Worm (Caenorhabditis elegans) whole organism, L4 larva: ENCODE results near the gene dyf-2.
A peak's percentile ranks its signal among the peaks of the same experiment; 100 is the strongest.

Source experiments
- F10B5.3 ChIP-seq: sonication (generic microtip); optimal IDR thresholded peaks from 2 replicates; lab custom pipeline; 2016; ENCODE audit warnings: mild to moderate bottlenecking, missing genetic modification characterization, missing compliant biosample characterization
- F26F4.8 ChIP-seq: fragments of 200-800 bp; sonication (Bioruptor generic); conservative IDR thresholded peaks from 2 replicates; pipeline ENCODE4 v1.3.6; 2022; ENCODE audit warnings: missing genetic modification characterization, missing compliant biosample characterization
- F37D6.2 ChIP-seq: sonication (generic microtip); optimal IDR thresholded peaks from 2 replicates; lab custom pipeline; 2016; ENCODE audit warnings: mild to moderate bottlenecking, missing genetic modification characterization, missing compliant biosample characterization
- T20F7.1 ChIP-seq: fragments of 200-800 bp; sonication (Bioruptor generic); optimal IDR thresholded peaks from 2 replicates; lab custom pipeline; 2018; ENCODE audit warnings: mild to moderate bottlenecking, missing genetic modification characterization, missing compliant biosample characterization
- Y48G9A.11 ChIP-seq: fragments of 200-800 bp; sonication (Bioruptor generic); IDR thresholded peaks from 2 replicates; pipeline ENCODE4 v1.3.6; 2022; ENCODE audit warnings: missing genetic modification reagents, missing genetic modification characterization, missing compliant biosample characterization
- Y5F2A.4 ChIP-seq: fragments of 200-800 bp; sonication (Bioruptor generic); optimal IDR thresholded peaks from 2 replicates; lab custom pipeline; 2018; ENCODE audit warnings: mild to moderate bottlenecking, missing genetic modification characterization, missing compliant biosample characterization
- ZK337.2 ChIP-seq: fragments of 200-800 bp; sonication (Bioruptor generic); IDR thresholded peaks from 2 replicates; pipeline ENCODE4 v1.3.6; 2022; ENCODE audit warnings: missing genetic modification reagents, missing genetic modification characterization, missing compliant biosample characterization
- ZK546.5 ChIP-seq, 2 experiments: sonication (generic microtip); optimal IDR thresholded peaks; 2 replicates each; lab custom pipeline; 2017; ENCODE audit warnings: missing biosample characterization in 2 of 2, missing genetic modification characterization in 2 of 2
- aha-1 ChIP-seq: fragments of 150-350 bp; peaks from one replicate; lab custom pipeline; 2014; ENCODE audit warnings: missing biosample characterization, missing genetic modification characterization
- ama-1 ChIP-seq: fragments of 150-350 bp; optimal IDR thresholded peaks from 2 replicates; lab custom pipeline; 2014; ENCODE audit warnings: inconsistent platforms, mixed read lengths
- arid-1 ChIP-seq: fragments of 200-800 bp; sonication (Bioruptor generic); conservative IDR thresholded peaks from 2 replicates; pipeline ENCODE4 v1.3.6; 2022; ENCODE audit warnings: missing genetic modification reagents, missing genetic modification characterization, missing compliant biosample characterization
- attf-4 ChIP-seq: sonication (generic microtip); optimal IDR thresholded peaks from 3 replicates; lab custom pipeline; 2017; ENCODE audit warnings: missing biosample characterization, missing genetic modification characterization
- ceh-20 ChIP-seq: fragments of 200-800 bp; sonication (Bioruptor generic); IDR thresholded peaks from 2 replicates; pipeline ENCODE4 v1.3.6; 2022; ENCODE audit warnings: missing genetic modification reagents, missing genetic modification characterization, missing compliant biosample characterization
- ces-1 ChIP-seq: fragments of 150-350 bp; sonication (generic microtip); optimal IDR thresholded peaks from 4 replicates; lab custom pipeline; 2014; ENCODE audit warnings: missing biosample characterization, missing genetic modification reagents, missing genetic modification characterization
- cey-2 ChIP-seq: sonication (generic microtip); optimal IDR thresholded peaks from 3 replicates; lab custom pipeline; 2017; ENCODE audit warnings: missing genetic modification characterization, mild to moderate bottlenecking, missing compliant biosample characterization, antibody characterized with exemption, borderline replicate concordance; ENCODE audit not compliant: insufficient read depth
- dpl-1 ChIP-seq: fragments of 150-350 bp; optimal IDR thresholded peaks from 2 replicates; lab custom pipeline; 2014; ENCODE audit warnings: missing biosample characterization, missing genetic modification reagents, missing genetic modification characterization
- egl-43 ChIP-seq: fragments of 200-800 bp; sonication (Bioruptor generic); IDR thresholded peaks from 2 replicates; pipeline ENCODE4 v1.3.6; 2022; ENCODE audit warnings: missing genetic modification reagents, missing genetic modification characterization, missing compliant biosample characterization
- fkh-10 ChIP-seq: fragments of 150-350 bp; optimal IDR thresholded peaks from 2 replicates; lab custom pipeline; 2014; ENCODE audit warnings: missing biosample characterization, missing genetic modification reagents, missing genetic modification characterization
- hif-1 ChIP-seq, 2 experiments: sonication (generic microtip); optimal IDR thresholded peaks; 2 replicates each; lab custom pipeline; 2016 to 2017; ENCODE audit warnings: missing compliant biosample characterization in 2 of 2, missing genetic modification characterization in 2 of 2, missing genetic modification reagents in 2 of 2, missing genotype in 2 of 2, mild to moderate bottlenecking in 1 of 2
- hlh-30 ChIP-seq: sonication (generic microtip); optimal IDR thresholded peaks from 2 replicates; lab custom pipeline; 2017; ENCODE audit warnings: antibody characterized with exemption, mild to moderate bottlenecking, missing genetic modification characterization, missing compliant biosample characterization; ENCODE audit not compliant: insufficient read depth
- lin-29 ChIP-seq: fragments of 200-800 bp; sonication (Bioruptor generic); IDR thresholded peaks from 2 replicates; pipeline ENCODE4 v1.3.6; 2022; ENCODE audit warnings: missing genetic modification reagents, missing genetic modification characterization, missing compliant biosample characterization
- madf-5 ChIP-seq, 2 experiments: fragments of 200-800 bp; sonication (Bioruptor generic); IDR thresholded peaks; 2 replicates each; pipeline ENCODE4 v1.3.6; 2022; ENCODE audit warnings: missing compliant biosample characterization in 2 of 2, missing genetic modification characterization in 2 of 2
- madf-9 ChIP-seq: fragments of 200-800 bp; sonication (Bioruptor generic); conservative IDR thresholded peaks from 2 replicates; pipeline ENCODE4 v1.3.6; 2022; ENCODE audit warnings: missing genetic modification reagents, missing genetic modification characterization, missing compliant biosample characterization
- mdt-29 ChIP-seq: fragments of 200-800 bp; sonication (Bioruptor generic); IDR thresholded peaks from 2 replicates; pipeline ENCODE4 v1.3.6; 2022; ENCODE audit warnings: missing genetic modification reagents, missing genetic modification characterization, missing compliant biosample characterization
- mep-1 ChIP-seq: fragments of 150-350 bp; sonication (generic microtip); optimal IDR thresholded peaks from 3 replicates; lab custom pipeline; 2014; ENCODE audit warnings: missing biosample characterization, missing genetic modification characterization
- mxl-3 ChIP-seq: fragments of 200-800 bp; sonication (Bioruptor generic); optimal IDR thresholded peaks from 2 replicates; lab custom pipeline; 2018; ENCODE audit warnings: mild to moderate bottlenecking, missing genetic modification characterization, missing compliant biosample characterization
- nhr-10 ChIP-seq: fragments of 150-350 bp; optimal IDR thresholded peaks from 2 replicates; lab custom pipeline; 2014; ENCODE audit warnings: missing biosample characterization, missing genetic modification characterization
- nhr-41 ChIP-seq: fragments of 200-800 bp; sonication (Bioruptor generic); IDR thresholded peaks from 2 replicates; pipeline ENCODE4 v1.3.6; 2022; ENCODE audit warnings: missing genetic modification reagents, missing genetic modification characterization, missing compliant biosample characterization
- nhr-42 ChIP-seq: fragments of 200-800 bp; sonication (Bioruptor generic); IDR thresholded peaks from 2 replicates; pipeline ENCODE4 v1.3.6; 2022; ENCODE audit warnings: missing genetic modification characterization, missing compliant biosample characterization
- nhr-48 ChIP-seq: sonication (generic microtip); optimal IDR thresholded peaks from 2 replicates; lab custom pipeline; 2016; ENCODE audit warnings: mild to moderate bottlenecking, missing genetic modification characterization, missing compliant biosample characterization
- php-3 ChIP-seq: fragments of 200-800 bp; sonication (Bioruptor generic); IDR thresholded peaks from 2 replicates; pipeline ENCODE4 v1.3.6; 2022; ENCODE audit warnings: missing genetic modification reagents, missing genetic modification characterization, missing compliant biosample characterization
- sdz-12 ChIP-seq: fragments of 200-800 bp; sonication (Bioruptor generic); optimal IDR thresholded peaks from 2 replicates; lab custom pipeline; 2018; ENCODE audit warnings: mild to moderate bottlenecking, missing genetic modification characterization, missing compliant biosample characterization
- set-16 ChIP-seq: fragments of 200-800 bp; sonication (Bioruptor generic); IDR thresholded peaks from 2 replicates; pipeline ENCODE4 v1.3.6; 2022; ENCODE audit warnings: missing genetic modification reagents, missing genetic modification characterization, missing compliant biosample characterization
- snpc-4 ChIP-seq: fragments of 150-350 bp; optimal IDR thresholded peaks from 2 replicates; lab custom pipeline; 2014; ENCODE audit warnings: missing biosample characterization, missing genetic modification characterization
- spr-1 ChIP-seq: sonication (generic microtip); optimal IDR thresholded peaks from 2 replicates; lab custom pipeline; 2016; ENCODE audit warnings: mild to moderate bottlenecking, missing genetic modification characterization, missing compliant biosample characterization
- tag-97 ChIP-seq: fragments of 200-800 bp; sonication (Bioruptor generic); IDR thresholded peaks from 2 replicates; pipeline ENCODE4 v1.3.6; 2022; ENCODE audit warnings: missing genetic modification characterization, missing compliant biosample characterization
- unc-62 ChIP-seq, 3 experiments: fragments of 150-350 bp in 1 of 3; sonication (generic microtip); optimal IDR thresholded peaks in 2 of 3; peaks in 1 of 3; 1 replicate in 1 of 3; 2 replicates in 2 of 3; lab custom pipeline; 2014 to 2017; ENCODE audit warnings: missing biosample characterization in 3 of 3, missing genetic modification characterization in 3 of 3, missing genetic modification reagents in 3 of 3, missing genotype in 1 of 3
- vab-7 ChIP-seq: fragments of 200-800 bp; sonication (Bioruptor generic); IDR thresholded peaks from 2 replicates; pipeline ENCODE4 v1.3.6; 2022; ENCODE audit warnings: missing genetic modification reagents, missing genetic modification characterization, missing compliant biosample characterization
- zfp-3 ChIP-seq: fragments of 200-800 bp; sonication (Bioruptor generic); conservative IDR thresholded peaks from 2 replicates; pipeline ENCODE4 v1.3.6; 2022; ENCODE audit warnings: missing genetic modification reagents, missing genetic modification characterization, missing compliant biosample characterization
- ztf-7 ChIP-seq: fragments of 150-350 bp; optimal IDR thresholded peaks from 2 replicates; lab custom pipeline; 2014; ENCODE audit warnings: missing biosample characterization, missing genetic modification characterization

The dyf-2 gene

DNA sequence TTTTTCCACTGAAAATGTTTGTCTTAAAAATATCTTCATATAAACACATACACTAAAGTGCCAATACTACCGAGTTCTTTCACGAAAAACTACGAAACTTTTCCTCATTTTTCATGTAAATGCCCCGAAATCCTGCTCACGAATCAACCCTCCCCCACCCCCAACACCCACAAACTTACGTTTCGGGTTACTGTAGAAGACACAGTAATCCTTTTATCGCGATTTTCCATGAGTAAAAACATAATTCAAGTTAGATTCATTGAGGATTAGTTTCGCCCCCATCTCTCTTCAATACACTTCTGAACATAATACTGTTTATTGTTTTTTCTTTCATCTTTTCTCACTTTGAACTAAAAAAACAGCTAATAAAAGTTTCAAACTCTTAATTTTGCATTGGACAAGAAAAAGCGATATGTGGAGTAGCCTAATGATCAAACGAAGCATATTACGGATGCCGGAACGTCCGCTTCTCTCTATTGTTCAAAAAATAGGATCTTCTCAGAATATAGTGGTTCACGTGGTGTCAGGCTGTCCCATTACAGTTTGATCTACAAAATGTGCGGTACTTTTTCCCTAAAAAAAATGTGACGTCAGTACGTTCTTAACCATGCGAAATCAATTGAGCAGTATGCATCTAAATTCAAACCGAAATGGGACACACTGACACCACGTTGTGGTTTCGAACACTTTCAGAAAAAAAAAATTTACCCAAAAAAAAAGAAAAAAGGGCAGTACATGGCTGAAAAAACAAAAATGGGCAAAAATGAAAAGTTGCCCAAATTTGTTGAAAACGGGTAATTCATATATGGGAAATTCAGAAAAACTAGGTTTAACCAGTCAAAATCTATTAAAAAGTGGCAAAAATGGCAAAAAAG is 38.0 kb upstream of the dyf-2 start (continued):
- TF ChIP-seq mdt-29 (GFP tag; lab: Robert Waterston, UW) = no peak
- TF ChIP-seq unc-62 (GFP tag; optimal IDR thresholded peaks at IDR 0.05 in 1 of 2; lab: Kevin White, UChicago) = peak in 1 of 2 experiments; percentile 38
- TF ChIP-seq unc-62 (tag; optimal IDR thresholded peaks at IDR 0.05; lab: Kevin White, UChicago) = no peak
- no peak for TF ChIP-seq nhr-42 (GFP tag; lab: Robert Waterston, UW)
- no peak for TF ChIP-seq F26F4.8 (GFP tag; lab: Robert Waterston, UW)
- no peak for TF ChIP-seq F10B5.3 (tag; lab: Kevin White, UChicago)
- peak; percentile 14 for TF ChIP-seq hlh-30 (tag; lab: Kevin White, UChicago)
- peak; percentile 33 for TF ChIP-seq ama-1 (lab: Kevin White, UChicago)
- TF ChIP-seq, all 104 proteins: peak for 8

DNA sequence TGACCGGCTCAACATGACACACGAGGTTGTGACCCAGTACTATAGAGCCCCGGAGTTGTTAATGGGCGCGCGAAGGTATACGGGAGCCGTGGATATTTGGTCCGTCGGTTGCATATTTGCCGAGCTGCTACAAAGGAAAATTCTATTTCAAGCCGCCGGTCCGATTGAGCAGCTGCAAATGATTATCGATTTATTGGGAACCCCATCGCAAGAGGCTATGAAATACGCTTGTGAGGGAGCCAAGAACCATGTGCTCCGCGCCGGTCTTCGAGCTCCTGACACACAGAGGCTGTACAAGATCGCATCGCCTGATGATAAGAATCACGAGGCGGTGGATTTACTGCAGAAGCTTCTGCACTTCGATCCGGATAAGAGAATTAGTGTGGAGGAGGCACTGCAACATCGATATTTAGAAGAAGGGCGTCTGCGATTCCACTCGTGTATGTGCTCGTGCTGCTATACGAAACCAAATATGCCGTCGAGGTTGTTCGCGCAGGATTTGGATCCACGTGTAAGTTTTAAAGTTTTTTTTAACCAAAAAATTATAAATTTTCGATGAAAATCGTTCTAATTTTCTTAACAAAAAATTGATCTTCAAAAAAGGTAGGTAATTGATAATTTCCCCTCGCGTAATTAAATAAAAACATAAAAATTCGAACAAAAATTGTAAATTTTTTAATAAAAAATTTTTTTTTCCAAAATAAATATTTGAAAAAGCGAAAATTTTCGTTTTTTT is 36.3 kb upstream of the dyf-2 start:
- TF ChIP-seq ztf-7 (tag; lab: Kevin White, UChicago) (no peak), tag-97 (GFP tag; lab: Robert Waterston, UW) (0 out of 2 replicates have a peak, but pooled peaks have one; percentile 36), egl-43 (0 out of 2 replicates have a peak, but pooled peaks have one; percentile 51), aha-1 (tag; lab: Kevin White, UChicago) (peak; percentile 36), mxl-3 (no peak), unc-62 (GFP tag; optimal IDR thresholded peaks at IDR 0.05 in 1 of 2; lab: Kevin White, UChicago) (peak in 1 of 2 experiments; percentile 54), unc-62 (tag; optimal IDR thresholded peaks at IDR 0.05; lab: Kevin White, UChicago) (no peak), set-16 (GFP tag; lab: Robert Waterston, UW) (peak; percentile 18; the same call in 1 of the 2 replicates), ZK337.2 (GFP tag; lab: Robert Waterston, UW) (0 out of 2 replicates have a peak, but pooled peaks have one; percentile 4), nhr-42 (GFP tag; lab: Robert Waterston, UW) (peak; percentile 42; the same call in 1 of the 2 replicates), ZK546.5 (tag; optimal IDR thresholded peaks at IDR 0.05; lab: Kevin White, UChicago) (no peak), arid-1 (GFP tag; lab: Robert Waterston, UW) (no peak), sdz-12 (GFP tag; lab: Kevin White, UChicago) (peak; percentile 37), hlh-30 (tag; lab: Kevin White, UChicago) (peak; percentile 18), nhr-48 (no peak), nhr-10 (tag; lab: Kevin White, UChicago) (no peak), snpc-4 (tag; lab: Kevin White, UChicago) (no peak)

ce11 chrIII:13721944-13722343 is 35.7 kb upstream of the dyf-2 start:
- no peak for TF ChIP-seq madf-5 (GFP tag; IDR thresholded peaks at IDR 0.05; lab: Robert Waterston, UW)
- TF ChIP-seq T20F7.1 = peak; percentile 5
- TF ChIP-seq set-16 (GFP tag; lab: Robert Waterston, UW) = no peak
- no peak for TF ChIP-seq mxl-3
- no peak for TF ChIP-seq spr-1
- TF ChIP-seq php-3 = 0 out of 2 replicates have a peak, but pooled peaks have one; percentile 7
- no peak for TF ChIP-seq madf-9 (GFP tag; lab: Robert Waterston, UW)
- TF ChIP-seq aha-1 (tag; lab: Kevin White, UChicago) = peak; percentile 91

- TF ChIP-seq cey-2 (tag; lab: Kevin White, UChicago) = no peak
- peak; percentile 30; the same call in 1 of the 2 replicates for TF ChIP-seq ceh-20 (GFP tag; lab: Robert Waterston, UW)
- no peak for TF ChIP-seq vab-7 (GFP tag; lab: Robert Waterston, UW)
- peak; percentile 51; the same call in 1 of the 2 replicates for TF ChIP-seq lin-29 (GFP tag; lab: Robert Waterston, UW)
- TF ChIP-seq F37D6.2 (tag; lab: Kevin White, UChicago) = no peak
- no peak; the same call in 1 of the 2 replicates for TF ChIP-seq php-3
- TF ChIP-seq nhr-41 (GFP tag; lab: Robert Waterston, UW) = no peak
- TF ChIP-seq hif-1 (tag; optimal IDR thresholded peaks at IDR 0.05; lab: Kevin White, UChicago) = peak in 1 of 2 experiments; percentile 54
- no peak for TF ChIP-seq Y5F2A.4 (GFP tag; lab: Kevin White, UChicago)
- TF ChIP-seq mep-1 (tag; lab: Kevin White, UChicago) = peak; percentile 28
- TF ChIP-seq mxl-3 = peak; percentile 11
- TF ChIP-seq fkh-10 (GFP tag; lab: Kevin White, UChicago) = no peak
- TF ChIP-seq madf-5 (GFP tag; IDR thresholded peaks at IDR 0.05; lab: Robert Waterston, UW) = no peak
- no peak for TF ChIP-seq dpl-1 (GFP tag; lab: Kevin White, UChicago)
- TF ChIP-seq attf-4 (tag; lab: Kevin White, UChicago) = no peak
- TF ChIP-seq Y48G9A.11 (GFP tag; lab: Robert Waterston, UW) = 0 out of 2 replicates have a peak, but pooled peaks have one; percentile 5
- peak; percentile 83 for TF ChIP-seq egl-43
- no peak for TF ChIP-seq zfp-3 (GFP tag; lab: Robert Waterston, UW)
- TF ChIP-seq ces-1 (GFP tag; lab: Kevin White, UChicago) = no peak
Measured at ce11 chrIII:13721066-13721465, 34.8 kb upstream of the dyf-2 start.
